Worm (Caenorhabditis elegans): ENCODE data around the gene cyn-3.

cyn-3 gene

DNA sequence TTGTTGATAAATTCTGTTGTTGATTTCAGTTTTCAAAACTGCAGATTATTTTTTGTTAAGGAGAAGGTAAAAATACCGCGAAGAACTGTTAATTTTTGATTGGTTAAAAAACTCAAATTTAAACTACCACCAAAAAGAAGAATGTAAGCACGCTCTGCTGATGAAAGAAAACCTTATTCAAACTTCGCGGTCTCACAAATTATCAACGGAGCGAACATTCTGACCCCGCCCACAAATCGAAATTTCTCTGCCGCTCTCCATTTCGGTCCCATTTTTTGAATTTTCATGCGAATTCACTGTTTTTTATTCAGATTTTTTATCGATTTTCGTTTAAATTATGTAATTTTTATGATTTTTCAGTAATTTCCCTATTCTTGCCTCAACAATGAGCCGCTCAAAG, at the start of gene cyn-3:
cyn-3 (plus strand) TSS at position 361 of the 400 bp plus-strand sequence.
- no peak for TF ChIP-seq ztf-29 (GFP tag; IDR thresholded peaks at IDR 0.05)
- no peak for TF ChIP-seq flt-1 (GFP tag; IDR thresholded peaks at IDR 0.05)
- TF ChIP-seq klf-2 (GFP tag; conservative IDR thresholded peaks at IDR 0.05), result no peak
- no peak for TF ChIP-seq med-1 (GFP tag; optimal IDR thresholded peaks at IDR 0.05; ENCODE audit: insufficient read depth)
- no peak for TF ChIP-seq T22C8.4 (GFP tag; IDR thresholded peaks at IDR 0.05)
- TF ChIP-seq ztf-23 (GFP tag; IDR thresholded peaks at IDR 0.05), result no peak
- no peak for TF ChIP-seq cog-1 (tag; optimal IDR thresholded peaks at IDR 0.05)
- no peak for TF ChIP-seq tab-1 (GFP tag; IDR thresholded peaks at IDR 0.05)
- TF ChIP-seq ref-1 (GFP tag; conservative IDR thresholded peaks at IDR 0.05), result no peak

DNA sequence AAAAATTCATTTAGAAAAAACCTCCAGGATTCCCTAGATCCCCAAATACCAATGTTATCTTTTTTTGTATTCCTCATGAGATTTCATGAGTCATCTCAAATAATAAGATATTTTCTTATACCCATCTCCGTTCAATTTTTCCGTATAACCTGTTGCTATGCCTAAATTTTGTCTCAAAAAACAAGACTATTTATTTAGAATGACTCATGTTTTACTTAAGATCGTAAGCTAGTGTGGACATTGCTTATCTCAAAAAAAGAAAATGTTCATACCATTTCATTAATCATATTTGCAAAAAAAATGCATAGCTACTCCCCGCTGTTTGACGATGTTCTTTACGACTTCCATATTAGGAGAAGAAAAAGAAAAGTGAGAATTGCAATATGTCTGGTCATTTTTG, 49.5 kb upstream of the cyn-3 start, which contains the start of gene K08F9.3:
K08F9.3 (plus strand) TSS at position 301 of the 400 bp plus-strand sequence.
- TF ChIP-seq ztf-29 (GFP tag; IDR thresholded peaks at IDR 0.05) (no peak), cog-1 (tag; optimal IDR thresholded peaks at IDR 0.05) (no peak), med-1 (GFP tag; optimal IDR thresholded peaks at IDR 0.05; ENCODE audit: insufficient read depth) (no peak), flt-1 (GFP tag; IDR thresholded peaks at IDR 0.05) (no peak), T22C8.4 (GFP tag; IDR thresholded peaks at IDR 0.05) (no peak), ztf-23 (GFP tag; IDR thresholded peaks at IDR 0.05) (no peak), ref-1 (GFP tag; conservative IDR thresholded peaks at IDR 0.05) (no peak), klf-2 (GFP tag; conservative IDR thresholded peaks at IDR 0.05) (no peak), tab-1 (GFP tag; IDR thresholded peaks at IDR 0.05) (no peak)

DNA sequence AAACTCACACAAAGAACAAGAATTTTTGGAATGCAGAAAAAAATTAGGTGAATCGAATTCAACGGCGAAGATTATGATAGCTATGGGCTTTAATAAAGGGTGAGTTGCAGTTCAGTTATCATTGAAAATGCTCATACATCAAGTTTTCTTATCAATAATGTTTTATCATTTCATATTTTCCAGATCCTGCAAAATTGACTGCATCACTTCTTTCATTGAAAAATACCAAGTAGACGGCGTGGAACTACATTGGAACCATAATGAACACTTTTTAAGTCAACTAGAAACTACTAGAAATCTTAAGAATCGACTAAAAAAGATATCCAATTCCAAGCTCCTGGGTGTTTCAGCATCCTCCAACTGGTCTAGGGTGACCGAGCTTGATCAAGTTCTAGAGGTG, 46.4 kb upstream of the cyn-3 start, which contains the start of gene K08F9.1:
K08F9.1 (minus strand) TSS at position 101 of the 400 bp plus-strand sequence.
- TF ChIP-seq ztf-29 (GFP tag; IDR thresholded peaks at IDR 0.05) (no peak), tab-1 (GFP tag; IDR thresholded peaks at IDR 0.05) (no peak), T22C8.4 (GFP tag; IDR thresholded peaks at IDR 0.05) (no peak), flt-1 (GFP tag; IDR thresholded peaks at IDR 0.05) (no peak), cog-1 (tag; optimal IDR thresholded peaks at IDR 0.05) (no peak), klf-2 (GFP tag; conservative IDR thresholded peaks at IDR 0.05) (no peak), med-1 (GFP tag; optimal IDR thresholded peaks at IDR 0.05; ENCODE audit: insufficient read depth) (no peak), ztf-23 (GFP tag; IDR thresholded peaks at IDR 0.05) (no peak), ref-1 (GFP tag; conservative IDR thresholded peaks at IDR 0.05) (no peak)

DNA sequence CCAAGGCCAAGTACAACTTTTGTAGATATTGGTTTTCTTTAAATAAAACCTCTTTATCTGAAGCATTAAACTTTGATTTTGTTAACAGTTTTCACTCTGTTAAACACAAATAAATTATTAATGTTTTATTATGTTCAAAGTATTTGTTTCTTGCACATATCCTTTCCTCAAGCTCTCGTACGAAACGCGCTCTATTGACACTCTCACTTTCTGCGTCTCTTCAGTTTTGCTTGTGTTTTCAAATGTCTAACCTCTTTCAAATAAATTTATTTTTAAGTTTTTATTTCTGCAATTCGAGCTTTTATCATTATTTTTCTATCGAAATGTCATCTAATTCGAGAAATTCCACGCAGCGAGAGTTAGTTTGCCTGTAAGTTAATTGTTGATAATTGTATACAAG, 45.9 kb upstream of the cyn-3 start, which contains the start of gene K08F9.4:
K08F9.4 (plus strand) TSS at position 222 of the 400 bp plus-strand sequence.
- TF ChIP-seq tab-1 (GFP tag; IDR thresholded peaks at IDR 0.05) (no peak), flt-1 (GFP tag; IDR thresholded peaks at IDR 0.05) (no peak), cog-1 (tag; optimal IDR thresholded peaks at IDR 0.05) (no peak), ztf-29 (GFP tag; IDR thresholded peaks at IDR 0.05) (no peak), ztf-23 (GFP tag; IDR thresholded peaks at IDR 0.05) (no peak), ref-1 (GFP tag; conservative IDR thresholded peaks at IDR 0.05) (no peak), med-1 (GFP tag; optimal IDR thresholded peaks at IDR 0.05; ENCODE audit: insufficient read depth) (no peak), T22C8.4 (GFP tag; IDR thresholded peaks at IDR 0.05) (no peak), klf-2 (GFP tag; conservative IDR thresholded peaks at IDR 0.05) (no peak)

DNA sequence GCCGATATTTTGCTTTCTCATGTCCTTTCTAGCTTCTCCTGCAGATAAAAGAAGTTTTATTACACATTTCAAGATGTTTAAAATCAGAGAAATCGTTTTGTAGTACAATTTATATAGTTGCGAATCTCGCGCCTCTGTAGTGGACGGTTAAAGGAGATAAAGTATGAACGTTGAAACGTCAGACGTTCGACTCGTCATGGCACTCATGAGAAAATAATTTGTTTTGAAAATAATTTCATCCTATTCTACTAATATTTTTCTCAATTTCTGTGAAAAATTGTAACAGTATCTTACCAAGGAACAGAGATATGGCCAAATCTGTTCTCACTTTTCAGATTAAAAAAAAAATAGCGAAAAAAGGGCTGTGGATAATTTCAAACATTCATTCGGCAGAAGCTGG, 42.0 kb upstream of the cyn-3 start, which contains the start of gene T09F5.20:
T09F5.20 (minus strand) TSS at position 101 of the 400 bp plus-strand sequence.
- TF ChIP-seq tab-1 (GFP tag; IDR thresholded peaks at IDR 0.05) (no peak), ztf-29 (GFP tag; IDR thresholded peaks at IDR 0.05) (no peak), med-1 (GFP tag; optimal IDR thresholded peaks at IDR 0.05; ENCODE audit: insufficient read depth) (no peak), T22C8.4 (GFP tag; IDR thresholded peaks at IDR 0.05) (no peak), klf-2 (GFP tag; conservative IDR thresholded peaks at IDR 0.05) (no peak), flt-1 (GFP tag; IDR thresholded peaks at IDR 0.05) (no peak), ref-1 (GFP tag; conservative IDR thresholded peaks at IDR 0.05) (no peak), ztf-23 (GFP tag; IDR thresholded peaks at IDR 0.05) (no peak), cog-1 (tag; optimal IDR thresholded peaks at IDR 0.05) (no peak)

DNA sequence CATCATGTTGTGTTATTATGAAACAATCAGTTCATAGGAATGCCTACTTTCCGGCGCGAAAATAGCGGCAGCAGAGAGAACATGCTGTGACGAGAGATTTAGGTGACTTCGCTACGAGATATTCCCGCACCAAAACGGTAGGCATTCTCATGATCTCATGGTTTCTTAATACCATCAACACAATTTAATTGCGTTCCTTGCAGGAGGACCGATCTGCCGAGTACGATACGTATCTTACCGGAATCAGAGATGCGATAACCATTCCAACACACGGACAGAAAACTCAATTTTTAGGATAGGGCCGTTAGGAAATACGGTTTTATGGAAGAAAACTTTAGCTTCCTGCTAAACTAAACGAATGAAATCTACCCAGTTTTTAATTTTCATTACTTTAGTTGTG, 40.9 kb upstream of the cyn-3 start, which contains the start of gene T09F5.1:
T09F5.1 (plus strand) TSS at position 301 of the 400 bp plus-strand sequence.
- no peak for TF ChIP-seq tab-1 (GFP tag; IDR thresholded peaks at IDR 0.05)
- no peak for TF ChIP-seq ztf-23 (GFP tag; IDR thresholded peaks at IDR 0.05)
- TF ChIP-seq klf-2 (GFP tag; conservative IDR thresholded peaks at IDR 0.05), result no peak
- TF ChIP-seq ref-1 (GFP tag; conservative IDR thresholded peaks at IDR 0.05), result no peak
- no peak for TF ChIP-seq cog-1 (tag; optimal IDR thresholded peaks at IDR 0.05)
- TF ChIP-seq T22C8.4 (GFP tag; IDR thresholded peaks at IDR 0.05), result no peak
- no peak for TF ChIP-seq flt-1 (GFP tag; IDR thresholded peaks at IDR 0.05)
- TF ChIP-seq med-1 (GFP tag; optimal IDR thresholded peaks at IDR 0.05; ENCODE audit: insufficient read depth), result no peak
- TF ChIP-seq ztf-29 (GFP tag; IDR thresholded peaks at IDR 0.05), result no peak

DNA sequence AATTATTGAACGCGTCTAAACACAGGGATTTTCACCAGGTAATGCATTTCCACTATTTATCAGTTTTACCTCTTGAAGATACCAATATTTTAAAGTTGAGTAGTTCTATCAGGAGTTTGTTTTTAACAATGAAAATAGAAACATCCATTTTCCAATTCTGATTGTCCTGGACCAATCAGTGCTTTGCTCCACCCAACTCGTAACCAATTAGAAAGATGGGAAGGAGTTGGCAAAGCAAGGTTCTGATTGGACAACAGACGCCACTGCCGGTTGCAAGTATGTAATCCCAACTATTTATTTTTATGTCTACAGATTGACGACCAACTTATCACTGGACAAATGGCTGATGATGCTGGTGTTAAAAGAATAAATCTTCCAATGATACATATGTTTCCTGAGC, 39.6 kb upstream of the cyn-3 start:
- TF ChIP-seq ztf-29 (GFP tag; IDR thresholded peaks at IDR 0.05) (no peak), cog-1 (tag; optimal IDR thresholded peaks at IDR 0.05) (no peak), tab-1 (GFP tag; IDR thresholded peaks at IDR 0.05) (no peak)

DNA sequence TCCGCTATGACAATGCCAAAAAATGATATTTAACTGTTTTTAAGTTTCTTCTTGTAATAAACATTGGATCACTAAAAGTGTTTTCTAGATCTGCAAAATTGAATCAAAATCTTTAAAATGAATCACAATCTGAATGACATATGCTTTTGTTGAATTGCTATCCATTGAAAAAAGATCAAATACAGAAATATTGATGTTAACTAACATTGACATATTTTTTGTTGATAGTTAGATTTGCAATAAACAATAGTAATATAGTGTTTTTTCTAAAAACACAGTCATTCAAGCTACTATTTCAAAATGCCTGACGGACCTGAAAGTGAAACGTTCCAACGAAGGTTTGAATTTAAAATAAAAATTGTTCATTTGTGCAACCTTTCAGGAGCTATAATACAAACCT, 39.1 kb upstream of the cyn-3 start, which contains the start of gene T09F5.2:
T09F5.2 (plus strand) TSS at position 301 of the 400 bp plus-strand sequence.
- TF ChIP-seq klf-2 (GFP tag; conservative IDR thresholded peaks at IDR 0.05), result no peak
- no peak for TF ChIP-seq T22C8.4 (GFP tag; IDR thresholded peaks at IDR 0.05)
- no peak for TF ChIP-seq ref-1 (GFP tag; conservative IDR thresholded peaks at IDR 0.05)
- no peak for TF ChIP-seq flt-1 (GFP tag; IDR thresholded peaks at IDR 0.05)
- no peak for TF ChIP-seq ztf-29 (GFP tag; IDR thresholded peaks at IDR 0.05)
- no peak for TF ChIP-seq med-1 (GFP tag; optimal IDR thresholded peaks at IDR 0.05; ENCODE audit: insufficient read depth)
- no peak for TF ChIP-seq cog-1 (tag; optimal IDR thresholded peaks at IDR 0.05)
- TF ChIP-seq ztf-23 (GFP tag; IDR thresholded peaks at IDR 0.05), result no peak
- TF ChIP-seq tab-1 (GFP tag; IDR thresholded peaks at IDR 0.05), result no peak

DNA sequence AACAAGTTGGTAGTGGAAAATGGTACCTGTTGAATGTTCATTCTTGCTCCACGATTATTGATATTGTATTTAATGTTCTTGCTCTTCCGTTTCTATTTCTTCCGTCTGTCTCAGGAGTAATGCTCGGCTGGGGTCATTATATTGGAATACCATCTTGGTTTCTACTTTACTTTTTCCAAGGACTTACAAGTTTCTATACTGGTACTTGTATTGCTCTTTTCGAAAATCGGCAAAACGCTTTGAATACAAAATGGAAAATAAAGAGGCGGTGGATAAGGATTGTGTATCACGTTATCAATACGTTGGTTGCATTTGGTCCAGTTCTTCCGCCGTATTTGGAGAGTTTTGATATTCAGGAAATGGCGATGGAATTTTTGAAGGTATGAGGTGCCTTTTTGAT, 37.7 kb upstream of the cyn-3 start:
- TF ChIP-seq T22C8.4 (GFP tag; IDR thresholded peaks at IDR 0.05) (no peak), ref-1 (GFP tag; conservative IDR thresholded peaks at IDR 0.05) (no peak), med-1 (GFP tag; optimal IDR thresholded peaks at IDR 0.05; ENCODE audit: insufficient read depth) (no peak), flt-1 (GFP tag; IDR thresholded peaks at IDR 0.05) (no peak), klf-2 (GFP tag; conservative IDR thresholded peaks at IDR 0.05) (no peak), ztf-29 (GFP tag; IDR thresholded peaks at IDR 0.05) (no peak), cog-1 (tag; optimal IDR thresholded peaks at IDR 0.05) (no peak), tab-1 (GFP tag; IDR thresholded peaks at IDR 0.05) (no peak), ztf-23 (GFP tag; IDR thresholded peaks at IDR 0.05) (no peak)

Data from whole organism, midembryonic.